Worm (Caenorhabditis elegans): Measurements from ENCODE around the gene F11D5.5.

Gene F11D5.5

ce11 chrX:3326175-3326574, 24.3 kb downstream of the F11D5.5 start, which contains the start of gene F11D5.6:
F11D5.6 (minus strand) TSS chrX:3326275.
- TF ChIP-seq W03F9.2 (tag; optimal IDR thresholded peaks at IDR 0.05): no peak

ce11 chrX:3332824-3333223, 31.0 kb downstream of the F11D5.5 start, which contains the start of gene F11D5.1:
F11D5.1 (plus strand) TSS chrX:3333124.
- no peak for TF ChIP-seq dao-5 (tag; optimal IDR thresholded peaks at IDR 0.05)
- TF ChIP-seq him-1 (tag; optimal IDR thresholded peaks at IDR 0.05): no peak
- TF ChIP-seq W03F9.2 (tag; optimal IDR thresholded peaks at IDR 0.05): no peak

DNA sequence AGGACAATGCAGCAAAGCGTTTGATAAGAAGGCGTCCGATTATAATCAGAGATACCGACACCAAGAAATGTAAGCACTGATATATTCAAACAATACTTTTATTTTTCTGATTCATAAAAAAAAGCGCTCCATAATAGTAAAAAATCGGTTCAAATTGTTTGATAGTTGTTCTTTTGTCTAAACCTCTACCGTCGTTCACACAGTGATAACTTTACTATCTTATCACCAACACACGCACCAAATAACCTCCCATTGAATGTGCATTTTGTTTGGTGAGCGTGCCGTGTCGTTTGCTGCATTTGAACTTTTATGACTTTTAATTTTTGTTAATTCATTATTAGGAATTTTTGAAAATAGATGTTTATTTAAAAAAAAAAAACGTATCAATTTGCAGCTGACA, 32.2 kb downstream of the F11D5.5 start:
- TF ChIP-seq W03F9.2 (tag; optimal IDR thresholded peaks at IDR 0.05) (no peak), him-1 (tag; optimal IDR thresholded peaks at IDR 0.05) (no peak), dao-5 (tag; optimal IDR thresholded peaks at IDR 0.05) (no peak)

ce11 chrX:3339882-3340281, 38.0 kb downstream of the F11D5.5 start:
- TF ChIP-seq dao-5 (tag; optimal IDR thresholded peaks at IDR 0.05) (no peak), W03F9.2 (tag; optimal IDR thresholded peaks at IDR 0.05) (no peak)

- no peak for TF ChIP-seq dao-5 (tag; optimal IDR thresholded peaks at IDR 0.05)
- TF ChIP-seq him-1 (tag; optimal IDR thresholded peaks at IDR 0.05): no peak
- no peak for TF ChIP-seq W03F9.2 (tag; optimal IDR thresholded peaks at IDR 0.05)
Measured at ce11 chrX:3343620-3344197, 41.8 kb downstream of the F11D5.5 start.

- TF ChIP-seq him-1 (tag; optimal IDR thresholded peaks at IDR 0.05) (no peak), dao-5 (tag; optimal IDR thresholded peaks at IDR 0.05) (no peak), W03F9.2 (tag; optimal IDR thresholded peaks at IDR 0.05) (no peak)
Measured at ce11 chrX:3347904-3348441, 46.1 kb downstream of the F11D5.5 start, which contains the start of gene ZK816.3. ZK816.3 (plus strand) TSS chrX:3348391.

DNA sequence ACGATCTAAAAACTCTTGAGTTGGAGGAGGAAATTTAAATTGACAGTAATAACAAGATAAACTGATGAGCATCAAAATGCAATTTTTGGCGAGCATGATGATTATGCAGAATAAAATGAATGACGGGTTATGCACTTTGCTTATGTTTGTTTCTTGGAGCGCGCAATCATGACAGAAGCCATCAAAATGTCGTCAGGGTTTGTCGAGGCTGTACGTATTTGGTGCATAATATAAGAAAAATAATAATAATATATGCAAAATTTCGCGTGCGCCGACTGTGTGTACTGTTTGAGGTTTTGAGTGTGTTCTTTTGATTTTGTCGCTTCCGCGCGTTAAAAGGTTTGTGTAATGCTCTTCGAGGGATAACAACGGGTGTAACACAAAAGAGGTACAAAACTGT, 48.4 kb downstream of the F11D5.5 start, which contains the start of gene nspg-4:
Gene nspg-4 (minus strand): TSS at position 101 of the 400 bp plus-strand sequence.
- TF ChIP-seq him-1 (tag; optimal IDR thresholded peaks at IDR 0.05) (no peak), dao-5 (tag; optimal IDR thresholded peaks at IDR 0.05) (no peak), W03F9.2 (tag; optimal IDR thresholded peaks at IDR 0.05) (no peak)

DNA sequence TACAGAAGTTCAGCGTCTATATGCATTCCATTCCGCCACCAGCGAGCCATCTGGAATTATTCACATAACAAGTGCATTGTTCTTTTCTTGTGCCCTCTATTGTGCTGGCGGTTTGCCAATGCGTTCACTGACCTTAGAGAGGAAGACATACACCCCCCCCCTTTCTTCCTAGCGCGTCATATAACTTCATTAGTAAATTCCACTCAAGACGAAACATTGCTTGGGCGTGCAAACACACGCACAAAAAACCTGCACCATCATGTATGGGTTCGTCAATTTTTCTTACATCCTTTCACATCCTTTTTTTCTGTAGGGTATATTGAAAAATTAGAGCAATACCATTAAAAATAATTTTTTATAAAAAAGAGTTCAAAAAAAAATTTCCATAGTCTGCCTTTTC, 49.7 kb downstream of the F11D5.5 start, which contains the start of gene ZK816.1:
Gene ZK816.1 (plus strand): TSS at position 187 of the 400 bp plus-strand sequence.
- no peak for TF ChIP-seq W03F9.2 (tag; optimal IDR thresholded peaks at IDR 0.05)
- TF ChIP-seq dao-5 (tag; optimal IDR thresholded peaks at IDR 0.05): no peak
- TF ChIP-seq him-1 (tag; optimal IDR thresholded peaks at IDR 0.05): no peak
